Fruit fly (Drosophila melanogaster): Measurements from ENCODE around the gene CG3857.
A peak's percentile ranks its signal among the peaks of the same experiment; 100 is the strongest.

Gene CG3857

dm6 chrX:1900123-1900818, 39.6 kb downstream of the CG3857 start, which contains the start of gene arm (continued):
- TF ChIP-seq Sry-δ (GFP tag; optimal IDR thresholded peaks at IDR 0.05) (peak; percentile 77), CG15514 (GFP tag; optimal IDR thresholded peaks at IDR 0.05) (peak; percentile 11), chif (GFP tag; optimal IDR thresholded peaks at IDR 0.05) (no peak), sens (GFP tag) (peak; percentile 61), CoRest (tag; optimal IDR thresholded peaks at IDR 0.05) (peak; percentile 4), Ptx1 (GFP tag; IDR thresholded peaks at IDR 0.05) (no peak), BEAF-32 (GFP tag; optimal IDR thresholded peaks at IDR 0.05) (peak; percentile 56), CG7963 (GFP tag; IDR thresholded peaks at IDR 0.05; ENCODE audit: partially characterized antibody) (0 out of 3 replicates have a peak, but pooled peaks have one; percentile 35), Dp (GFP tag; optimal IDR thresholded peaks at IDR 0.05) (peak; percentile 82), row (GFP tag; IDR thresholded peaks at IDR 0.05) (peak; percentile 38; the same call in 2 of the 3 replicates), CG17359 (tag; optimal IDR thresholded peaks at IDR 0.05) (no peak), gfzf (GFP tag; optimal IDR thresholded peaks at IDR 0.05) (peak; percentile 16), psq (GFP tag; optimal IDR thresholded peaks at IDR 0.05) (no peak), CG6813 (GFP tag; optimal IDR thresholded peaks at IDR 0.05) (no peak), sqz (GFP tag; optimal IDR thresholded peaks at IDR 0.05) (peak; percentile 23), CG18619 (GFP tag; optimal IDR thresholded peaks at IDR 0.05) (no peak), Dll (GFP tag; IDR thresholded peaks at IDR 0.05; ENCODE audit: partially characterized antibody) (0 out of 4 replicates have a peak, but pooled peaks have one; percentile 35), jumu (GFP tag; optimal IDR thresholded peaks at IDR 0.05) (peak; percentile 10), pzg (GFP tag; optimal IDR thresholded peaks at IDR 0.05) (peak; percentile 29), Gug (GFP tag; IDR thresholded peaks at IDR 0.05) (no peak), CG15073 (GFP tag; optimal IDR thresholded peaks at IDR 0.05) (no peak), Med (GFP tag) (peak; percentile 20), CG32767 (GFP tag; IDR thresholded peaks at IDR 0.05) (0 out of 2 replicates have a peak, but pooled peaks have one; percentile 9), CG14710 (tag; optimal IDR thresholded peaks at IDR 0.05) (peak; percentile 6), zfh2 (GFP tag; optimal IDR thresholded peaks at IDR 0.05) (peak; percentile 2), HLH4C (GFP tag; IDR thresholded peaks at IDR 0.05; ENCODE audit: partially characterized antibody) (peak; percentile 26; the same call in 1 of the 3 replicates), mam (GFP tag; optimal IDR thresholded peaks at IDR 0.05) (peak; percentile 11), emc (GFP tag; optimal IDR thresholded peaks at IDR 0.05) (no peak), trem (tag; optimal IDR thresholded peaks at IDR 0.05) (peak; percentile 98), knrl (GFP tag; IDR thresholded peaks at IDR 0.05; ENCODE audit: partially characterized antibody) (0 out of 3 replicates have a peak, but pooled peaks have one; percentile 11), CG9609 (GFP tag; optimal IDR thresholded peaks at IDR 0.05) (no peak), E2f2 (GFP tag; IDR thresholded peaks at IDR 0.05) (peak; percentile 85), CG6689 (GFP tag; IDR thresholded peaks at IDR 0.05) (no peak), CG7987 (GFP tag; optimal IDR thresholded peaks at IDR 0.05) (no peak), lilli (GFP tag; optimal IDR thresholded peaks at IDR 0.05) (peak; percentile 11), Xrp1 (GFP tag; IDR thresholded peaks at IDR 0.05) (no peak)

- TF ChIP-seq CG17361 (GFP tag; IDR thresholded peaks at IDR 0.05): no peak
- no peak for TF ChIP-seq CG2712 (tag; optimal IDR thresholded peaks at IDR 0.05)
- no peak for TF ChIP-seq ken (GFP tag; IDR thresholded peaks at IDR 0.05)
- TF ChIP-seq CG43689 (GFP tag; IDR thresholded peaks at IDR 0.05): no peak
- TF ChIP-seq cad (GFP tag; optimal IDR thresholded peaks at IDR 0.05): no peak
- TF ChIP-seq Mes4 (GFP tag; optimal IDR thresholded peaks at IDR 0.05): no peak
- no peak for TF ChIP-seq CG9797 (GFP tag; optimal IDR thresholded peaks at IDR 0.05)
- TF ChIP-seq CG3281 (GFP tag; optimal IDR thresholded peaks at IDR 0.05): peak; percentile 15
- TF ChIP-seq CG34376 (GFP tag; optimal IDR thresholded peaks at IDR 0.05): peak; percentile 16
- peak; percentile 2 for TF ChIP-seq CG18599 (GFP tag; optimal IDR thresholded peaks at IDR 0.05)
- TF ChIP-seq Stat92E (GFP tag; optimal IDR thresholded peaks at IDR 0.05): peak in 1 of 3 experiments; percentile 61
- no peak for TF ChIP-seq pho (GFP tag; optimal IDR thresholded peaks at IDR 0.05)
- TF ChIP-seq Adf1 (GFP tag; IDR thresholded peaks at IDR 0.05): 0 out of 2 replicates have a peak, but pooled peaks have one; percentile 12
- no peak for TF ChIP-seq Atf6 (GFP tag; IDR thresholded peaks at IDR 0.05)
Observed at dm6 chrX:1899445-1900085, 40.3 kb downstream of the CG3857 start.

Measured in whole organism, embryonic.